Worm (Caenorhabditis elegans) whole organism, L1 larva: ENCODE results near the gene cdc-48.1.

ENCODE experiments used
- C16A3.4 ChIP-seq: fragments of 150-350 bp; optimal IDR thresholded peaks from 2 replicates; lab custom pipeline; 2014; ENCODE audit warnings: missing biosample characterization, missing genetic modification characterization
- C34B4.2 ChIP-seq: sonication (generic microtip); optimal IDR thresholded peaks from 2 replicates; lab custom pipeline; 2017; ENCODE audit warnings: mild to moderate bottlenecking, missing genetic modification characterization, missing compliant biosample characterization
- Y116A8C.19 ChIP-seq: sonication (generic microtip); optimal IDR thresholded peaks from 2 replicates; lab custom pipeline; 2016; ENCODE audit warnings: missing compliant biosample characterization, missing genetic modification characterization, borderline replicate concordance
- alr-1 ChIP-seq: fragments of 200-800 bp; sonication (Bioruptor generic); optimal IDR thresholded peaks from 2 replicates; lab custom pipeline; 2018; ENCODE audit warnings: borderline replicate concordance, mild to moderate bottlenecking, missing genetic modification characterization, missing compliant biosample characterization
- aly-2 ChIP-seq: fragments of 150-350 bp; optimal IDR thresholded peaks from 2 replicates; lab custom pipeline; 2014; ENCODE audit warnings: missing biosample characterization, missing genetic modification characterization
- ama-1 ChIP-seq: fragments of 150-350 bp; optimal IDR thresholded peaks from 2 replicates; lab custom pipeline; 2014
- blmp-1 ChIP-seq: fragments of 150-350 bp; optimal IDR thresholded peaks from 2 replicates; lab custom pipeline; 2014; ENCODE audit warnings: missing biosample characterization, missing genetic modification characterization
- ceh-8 ChIP-seq: fragments of 200-800 bp; sonication (Bioruptor generic); optimal IDR thresholded peaks from 2 replicates; lab custom pipeline; 2018; ENCODE audit warnings: mild to moderate bottlenecking, missing genetic modification characterization, moderate library complexity, missing compliant biosample characterization
- ces-1 ChIP-seq: fragments of 150-350 bp; optimal IDR thresholded peaks from 2 replicates; lab custom pipeline; 2014; ENCODE audit warnings: missing biosample characterization, missing genetic modification reagents, missing genetic modification characterization
- efl-1 ChIP-seq, 4 experiments: fragments of 150-350 bp; optimal IDR thresholded peaks in 3 of 4; peaks in 1 of 4; 1 replicate in 1 of 4; 2 replicates in 3 of 4; lab custom pipeline; 2014; ENCODE audit warnings: missing biosample characterization in 2 of 4, missing genetic modification characterization in 2 of 4, missing genetic modification reagents in 2 of 4
- efl-3 ChIP-seq: fragments of 200-800 bp; sonication (Bioruptor generic); optimal IDR thresholded peaks from 2 replicates; lab custom pipeline; 2018; ENCODE audit warnings: mild to moderate bottlenecking, missing genetic modification characterization, missing compliant biosample characterization
- elt-2 ChIP-seq: sonication (generic microtip); optimal IDR thresholded peaks from 2 replicates; lab custom pipeline; 2016; ENCODE audit warnings: missing genetic modification characterization, mild to moderate bottlenecking, inconsistent platforms, missing compliant biosample characterization, missing genetic modification reagents
- elt-3 ChIP-seq, 6 experiments: fragments of 150-350 bp in 1 of 6; sonication (generic microtip); optimal IDR thresholded peaks; 2 replicates each; lab custom pipeline; 2017 to 2018; ENCODE audit warnings: missing biosample characterization in 6 of 6, missing genetic modification characterization in 6 of 6, inconsistent platforms in 1 of 6
- ets-5 ChIP-seq: fragments of 200-800 bp; sonication (Bioruptor generic); IDR thresholded peaks from 2 replicates; pipeline ENCODE4 v1.3.6; 2022; ENCODE audit warnings: missing genetic modification characterization, missing compliant biosample characterization
- fkh-4 ChIP-seq: sonication (generic microtip); optimal IDR thresholded peaks from 2 replicates; lab custom pipeline; 2016; ENCODE audit warnings: missing compliant biosample characterization, missing genetic modification characterization, borderline replicate concordance
- fkh-8 ChIP-seq: sonication (generic microtip); optimal IDR thresholded peaks from 2 replicates; lab custom pipeline; 2016; ENCODE audit warnings: mild to moderate bottlenecking, missing genetic modification characterization, missing compliant biosample characterization
- grh-1 ChIP-seq: fragments of 200-800 bp; sonication (Bioruptor generic); IDR thresholded peaks from 2 replicates; pipeline ENCODE4 v1.3.6; 2022; ENCODE audit warnings: missing genetic modification reagents, missing genetic modification characterization, missing compliant biosample characterization
- hpl-2 ChIP-seq: fragments of 150-350 bp; optimal IDR thresholded peaks from 2 replicates; lab custom pipeline; 2014; ENCODE audit warnings: missing biosample characterization, missing genetic modification reagents, missing genetic modification characterization
- irx-1 ChIP-seq: sonication (generic microtip); optimal IDR thresholded peaks from 2 replicates; lab custom pipeline; 2016; ENCODE audit warnings: missing genetic modification characterization, missing compliant biosample characterization
- lin-13 ChIP-seq: fragments of 150-350 bp; optimal IDR thresholded peaks from 2 replicates; lab custom pipeline; 2014; ENCODE audit warnings: missing biosample characterization, missing genetic modification reagents, missing genetic modification characterization
- lin-35 ChIP-seq, 2 experiments: fragments of 150-350 bp; optimal IDR thresholded peaks; 2 replicates each; lab custom pipeline; 2014; ENCODE audit warnings: missing biosample characterization in 2 of 2, missing genetic modification characterization in 2 of 2, missing genetic modification reagents in 2 of 2
- lin-39 ChIP-seq: fragments of 150-350 bp; optimal IDR thresholded peaks from 2 replicates; lab custom pipeline; 2014; ENCODE audit warnings: missing biosample characterization, missing genetic modification reagents, missing genetic modification characterization
- mab-9 ChIP-seq: fragments of 200-800 bp; sonication (Bioruptor generic); IDR thresholded peaks from 2 replicates; pipeline ENCODE4 v1.3.6; 2022; ENCODE audit warnings: missing genetic modification reagents, missing genetic modification characterization, missing compliant biosample characterization
- mdl-1 ChIP-seq, 2 experiments: fragments of 150-350 bp; optimal IDR thresholded peaks; 2 replicates each; lab custom pipeline; 2014 to 2017; ENCODE audit warnings: missing biosample characterization in 2 of 2, missing genetic modification characterization in 2 of 2, inconsistent platforms in 1 of 2
- nhr-71 ChIP-seq: sonication (generic microtip); optimal IDR thresholded peaks from 2 replicates; lab custom pipeline; 2016; ENCODE audit warnings: mild to moderate bottlenecking, missing genetic modification characterization, moderate library complexity, missing compliant biosample characterization
- nhr-76 ChIP-seq: sonication (generic microtip); optimal IDR thresholded peaks from 2 replicates; lab custom pipeline; 2017; ENCODE audit warnings: missing biosample characterization, missing genetic modification characterization
- nhr-77 ChIP-seq: fragments of 150-350 bp; optimal IDR thresholded peaks from 2 replicates; lab custom pipeline; 2014; ENCODE audit warnings: missing biosample characterization, missing genetic modification characterization
- nhr-85 ChIP-seq: sonication (generic microtip); peaks from one replicate; lab custom pipeline; 2016; ENCODE audit warnings: missing genetic modification characterization, inconsistent platforms, missing compliant biosample characterization
- nhr-90 ChIP-seq: sonication (generic microtip); optimal IDR thresholded peaks from 2 replicates; lab custom pipeline; 2016; ENCODE audit warnings: mild to moderate bottlenecking, missing genetic modification characterization, missing compliant biosample characterization; ENCODE audit not compliant: poor library complexity
- pag-3 ChIP-seq: sonication (generic microtip); optimal IDR thresholded peaks from 2 replicates; lab custom pipeline; 2017; ENCODE audit warnings: missing genetic modification characterization, mild to moderate bottlenecking, missing compliant biosample characterization, antibody characterized with exemption, borderline replicate concordance; ENCODE audit not compliant: insufficient read depth
- skn-1 ChIP-seq: fragments of 150-350 bp; optimal IDR thresholded peaks from 2 replicates; lab custom pipeline; 2014; ENCODE audit warnings: missing biosample characterization, missing genetic modification characterization
- snpc-4 ChIP-seq: fragments of 150-350 bp; optimal IDR thresholded peaks from 2 replicates; lab custom pipeline; 2014; ENCODE audit warnings: missing biosample characterization, missing genetic modification characterization
- sup-37 ChIP-seq: fragments of 200-800 bp; sonication (Bioruptor generic); optimal IDR thresholded peaks from 2 replicates; lab custom pipeline; 2018; ENCODE audit warnings: mild to moderate bottlenecking, missing genetic modification characterization, missing compliant biosample characterization
- tlp-1 ChIP-seq: fragments of 150-350 bp; optimal IDR thresholded peaks from 2 replicates; lab custom pipeline; 2014; ENCODE audit warnings: missing biosample characterization, missing genetic modification characterization
- unc-30 ChIP-seq: sonication (generic microtip); optimal IDR thresholded peaks from 2 replicates; lab custom pipeline; 2017; ENCODE audit warnings: missing biosample characterization, missing genetic modification characterization
- unc-62 ChIP-seq: fragments of 150-350 bp; optimal IDR thresholded peaks from 2 replicates; lab custom pipeline; 2014; ENCODE audit warnings: missing biosample characterization, missing genetic modification reagents, missing genetic modification characterization
- unc-98 ChIP-seq: fragments of 200-800 bp; sonication (Bioruptor generic); IDR thresholded peaks from 2 replicates; pipeline ENCODE4 v1.3.6; 2022; ENCODE audit warnings: missing genetic modification characterization, missing compliant biosample characterization
- vab-15 ChIP-seq: sonication (generic microtip); optimal IDR thresholded peaks from 2 replicates; lab custom pipeline; 2017; ENCODE audit warnings: missing genotype, mild to moderate bottlenecking, missing genetic modification characterization, missing compliant biosample characterization
- zag-1 ChIP-seq: fragments of 150-350 bp; optimal IDR thresholded peaks from 2 replicates; lab custom pipeline; 2014; ENCODE audit warnings: missing biosample characterization, missing genetic modification characterization
- ztf-4 ChIP-seq: fragments of 150-350 bp; optimal IDR thresholded peaks from 2 replicates; lab custom pipeline; 2014; ENCODE audit warnings: missing biosample characterization, missing genetic modification characterization

cdc-48.1 gene

DNA sequence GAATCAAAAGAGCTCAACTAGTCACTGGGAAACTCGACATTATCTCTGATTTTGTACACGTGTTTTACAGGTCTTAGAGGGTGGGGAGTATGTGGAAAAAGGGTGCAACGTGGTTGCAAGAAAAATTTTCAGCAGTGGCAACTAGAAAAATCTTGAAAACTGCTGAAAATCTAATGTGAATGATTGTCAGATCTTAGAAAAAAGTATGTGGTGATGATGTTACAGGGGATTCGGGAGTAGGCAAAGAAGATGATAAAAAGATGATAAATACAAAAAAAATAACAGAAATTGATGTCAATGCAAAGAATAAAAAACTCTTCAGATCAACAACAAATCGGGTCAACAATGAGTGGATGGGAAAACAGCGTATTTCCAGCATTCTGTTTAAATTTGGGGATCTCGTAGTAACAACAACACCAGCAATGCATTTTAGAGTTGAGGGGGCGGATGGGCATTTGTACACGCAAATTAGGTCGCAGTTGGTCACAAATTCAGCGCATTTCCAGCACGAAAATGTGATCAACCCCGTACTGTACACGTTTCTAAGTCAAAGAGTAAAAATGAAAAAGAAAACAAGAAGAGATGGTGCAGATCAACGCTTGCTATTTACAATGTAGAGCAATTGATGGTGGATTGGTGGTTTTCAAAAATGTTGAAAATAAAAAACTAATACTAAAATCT, 19.6 kb downstream of the cdc-48.1 start (continued):
- TF ChIP-seq efl-1 (optimal IDR thresholded peaks at IDR 0.05; lab: Kevin White, UChicago) (no peak), efl-1 (GFP tag; optimal IDR thresholded peaks at IDR 0.05 in 1 of 2; lab: Kevin White, UChicago) (peak in 1 of 2 experiments; percentile 93), lin-39 (tag; lab: Kevin White, UChicago) (no peak), efl-3 (GFP tag; lab: Kevin White, UChicago) (no peak), unc-98 (GFP tag; lab: Robert Waterston, UW) (no peak), hpl-2 (no peak), irx-1 (tag; lab: Kevin White, UChicago) (no peak), nhr-76 (tag; lab: Kevin White, UChicago) (no peak), fkh-4 (tag; lab: Kevin White, UChicago) (no peak), vab-15 (tag; lab: Kevin White, UChicago) (no peak), nhr-85 (tag; lab: Kevin White, UChicago) (peak; percentile 35), nhr-77 (no peak), grh-1 (GFP tag; lab: Robert Waterston, UW) (no peak), nhr-71 (peak; percentile 10), C34B4.2 (tag; lab: Kevin White, UChicago) (no peak), snpc-4 (tag; lab: Kevin White, UChicago) (no peak)

ce11 chrII:10542654-10543456, 20.4 kb downstream of the cdc-48.1 start:
- TF ChIP-seq Y116A8C.19 (tag; lab: Kevin White, UChicago): no peak
- no peak for TF ChIP-seq lin-13 (GFP tag; lab: Kevin White, UChicago)
- TF ChIP-seq mdl-1 (tag; optimal IDR thresholded peaks at IDR 0.05; lab: Kevin White, UChicago): no peak
- TF ChIP-seq tlp-1: no peak
- no peak for TF ChIP-seq pag-3 (tag; lab: Kevin White, UChicago)
- TF ChIP-seq hpl-2: no peak
- TF ChIP-seq C16A3.4: no peak
- no peak for TF ChIP-seq grh-1 (GFP tag; lab: Robert Waterston, UW)
- TF ChIP-seq lin-35 (GFP tag; optimal IDR thresholded peaks at IDR 0.05; lab: Kevin White, UChicago): peak in 1 of 2 experiments; percentile 1
- no peak for TF ChIP-seq unc-30
- no peak for TF ChIP-seq nhr-77
- no peak for TF ChIP-seq nhr-90 (tag; lab: Kevin White, UChicago)
- TF ChIP-seq ztf-4: peak; percentile 73
- TF ChIP-seq elt-3 (tag; optimal IDR thresholded peaks at IDR 0.05; lab: Kevin White, UChicago): peak in 1 of 6 experiments; percentile 10
- 0 out of 2 replicates have a peak, but pooled peaks have one; percentile 83 for TF ChIP-seq ets-5
- no peak for TF ChIP-seq skn-1
- no peak for TF ChIP-seq aly-2
- peak in 1 of 2 experiments; percentile 8 for TF ChIP-seq efl-1 (optimal IDR thresholded peaks at IDR 0.05; lab: Kevin White, UChicago)
- TF ChIP-seq efl-1 (GFP tag; optimal IDR thresholded peaks at IDR 0.05 in 1 of 2; lab: Kevin White, UChicago): peak in 1 of 2 experiments; percentile 88
- no peak for TF ChIP-seq alr-1
- no peak for TF ChIP-seq ces-1 (GFP tag; lab: Kevin White, UChicago)
- TF ChIP-seq ceh-8 (GFP tag; lab: Kevin White, UChicago): no peak
- TF ChIP-seq fkh-8: no peak
- TF ChIP-seq sup-37 (GFP tag; lab: Kevin White, UChicago): peak; percentile 15
- no peak for TF ChIP-seq unc-98 (GFP tag; lab: Robert Waterston, UW)
- TF ChIP-seq elt-2 (tag; lab: Kevin White, UChicago): no peak
- no peak for TF ChIP-seq unc-62
- TF ChIP-seq blmp-1 (tag; lab: Kevin White, UChicago): peak; percentile 6
- peak; percentile 17; the same call in 1 of the 2 replicates for TF ChIP-seq mab-9 (GFP tag; lab: Robert Waterston, UW)
- TF ChIP-seq nhr-85 (tag; lab: Kevin White, UChicago): no peak
- TF ChIP-seq C34B4.2 (tag; lab: Kevin White, UChicago): no peak
- TF ChIP-seq zag-1: no peak
- TF ChIP-seq ama-1: peak; percentile 74
